Fruit fly (Drosophila melanogaster) whole organism, embryonic: ENCODE data around the gene Cep97.

Experiments used
- Atf3 ChIP-seq: fragments of 200-800 bp; sonication (Bioruptor generic); optimal IDR thresholded peaks from 3 replicates; lab custom pipeline; 2016; ENCODE audit warnings: missing biosample characterization, missing genetic modification characterization
- CG10209 ChIP-seq: fragments of 200-800 bp; sonication (Bioruptor generic); optimal IDR thresholded peaks from 3 replicates; lab custom pipeline; 2017; ENCODE audit warnings: missing biosample characterization, mild to moderate bottlenecking, missing genetic modification characterization, missing genetic modification reagents
- CG11456 ChIP-seq: fragments of 200-800 bp; sonication (Bioruptor generic); IDR thresholded peaks from 3 replicates; pipeline ENCODE4 v1.3.6; 2022; ENCODE audit warnings: missing biosample characterization, missing genetic modification characterization
- CG12942 ChIP-seq: fragments of 200-800 bp; sonication (Bioruptor generic); optimal IDR thresholded peaks from 3 replicates; lab custom pipeline; 2016; ENCODE audit warnings: missing biosample characterization, missing genetic modification characterization
- CG13424 ChIP-seq: fragments of 200-800 bp; sonication (Bioruptor generic); optimal IDR thresholded peaks from 2 replicates; lab custom pipeline; 2019; ENCODE audit warnings: missing biosample characterization, mild to moderate bottlenecking, missing genetic modification characterization, moderate library complexity
- CG16779 ChIP-seq: fragments of 200-800 bp; sonication (Bioruptor generic); IDR thresholded peaks from 2 replicates; pipeline ENCODE4 v1.3.6; 2022; ENCODE audit warnings: missing biosample characterization, missing genetic modification characterization
- CG16863 ChIP-seq: fragments of 200-800 bp; sonication (Bioruptor generic); optimal IDR thresholded peaks from 3 replicates; lab custom pipeline; 2016; ENCODE audit warnings: missing biosample characterization, missing genetic modification characterization
- CG17359 ChIP-seq: fragments of 200-800 bp; sonication (Bioruptor generic); optimal IDR thresholded peaks from 3 replicates; lab custom pipeline; 2018; ENCODE audit warnings: missing biosample characterization, mild to moderate bottlenecking, missing genetic modification characterization, moderate library complexity
- CG17829 ChIP-seq: fragments of 200-800 bp; optimal IDR thresholded peaks from 2 replicates; lab custom pipeline; 2019; ENCODE audit warnings: missing biosample characterization, mild to moderate bottlenecking, missing genetic modification characterization, moderate library complexity
- CG18599 ChIP-seq: fragments of 200-800 bp; sonication (Bioruptor generic); optimal IDR thresholded peaks from 3 replicates; lab custom pipeline; 2017; ENCODE audit warnings: missing biosample characterization, missing genetic modification characterization, mild to moderate bottlenecking, moderate library complexity, missing genetic modification reagents
- CG2678 ChIP-seq: fragments of 200-800 bp; sonication (Bioruptor generic); optimal IDR thresholded peaks from 3 replicates; lab custom pipeline; 2019; ENCODE audit warnings: missing biosample characterization, mild to moderate bottlenecking, missing genetic modification characterization, moderate library complexity
- CG2875 ChIP-seq: fragments of 200-800 bp; sonication (Bioruptor generic); optimal IDR thresholded peaks from 2 replicates; lab custom pipeline; 2017; ENCODE audit warnings: missing biosample characterization, mild to moderate bottlenecking, missing genetic modification characterization, missing genetic modification reagents
- CG2889 ChIP-seq: fragments of 200-800 bp; sonication (Bioruptor generic); IDR thresholded peaks from 3 replicates; pipeline ENCODE4 v1.3.6; 2022; ENCODE audit warnings: missing biosample characterization, missing genetic modification characterization
- CG30431 ChIP-seq: fragments of 200-800 bp; sonication (Bioruptor generic); optimal IDR thresholded peaks from 2 replicates; lab custom pipeline; 2017; ENCODE audit warnings: missing biosample characterization, missing genetic modification characterization
- CG3065 ChIP-seq: fragments of 200-800 bp; sonication (Bioruptor generic); optimal IDR thresholded peaks from 2 replicates; lab custom pipeline; 2016; ENCODE audit warnings: missing biosample characterization, missing genetic modification characterization
- CG34422 ChIP-seq: fragments of 200-800 bp; sonication (Bioruptor generic); IDR thresholded peaks from 3 replicates; pipeline ENCODE4 v1.3.6; 2022; ENCODE audit warnings: missing biosample characterization, missing genetic modification characterization
- CG8089 ChIP-seq: fragments of 200-800 bp; sonication (Bioruptor generic); optimal IDR thresholded peaks from 3 replicates; lab custom pipeline; 2016; ENCODE audit warnings: missing biosample characterization, missing genetic modification characterization
- CG8281 ChIP-seq: fragments of 200-800 bp; sonication (Bioruptor generic); optimal IDR thresholded peaks from 2 replicates; lab custom pipeline; 2018; ENCODE audit warnings: missing biosample characterization, mild to moderate bottlenecking, missing genetic modification characterization, moderate library complexity
- CG8290 ChIP-seq, 3 experiments: fragments of 200-800 bp; sonication (Bioruptor generic); optimal IDR thresholded peaks; 2 replicates each; lab custom pipeline; 2016 to 2019; ENCODE audit warnings: missing biosample characterization in 3 of 3, missing genetic modification characterization in 3 of 3, mild to moderate bottlenecking in 2 of 3, moderate library complexity in 1 of 3
- CG8388 ChIP-seq: fragments of 200-800 bp; sonication (Bioruptor generic); optimal IDR thresholded peaks from 2 replicates; lab custom pipeline; 2019; ENCODE audit warnings: missing biosample characterization, mild to moderate bottlenecking, missing genetic modification characterization, moderate library complexity
- Deaf1 ChIP-seq: fragments of 200-800 bp; optimal IDR thresholded peaks from 3 replicates; lab custom pipeline; 2019; ENCODE audit warnings: missing biosample characterization, mild to moderate bottlenecking, missing genetic modification characterization, moderate library complexity
- E2f1 ChIP-seq: fragments of 200-800 bp; sonication (Bioruptor generic); IDR thresholded peaks from 2 replicates; pipeline ENCODE4 v1.3.6; 2022; ENCODE audit warnings: missing biosample characterization, missing genetic modification characterization
- Elba2 ChIP-seq: fragments of 200-800 bp; sonication (Bioruptor generic); optimal IDR thresholded peaks from 3 replicates; lab custom pipeline; 2016; ENCODE audit warnings: missing biosample characterization, missing genetic modification characterization
- Ets97D ChIP-seq: fragments of 200-800 bp; sonication (Bioruptor generic); optimal IDR thresholded peaks from 3 replicates; lab custom pipeline; 2016; ENCODE audit warnings: missing biosample characterization, missing genetic modification characterization
- Fer1 ChIP-seq: fragments of 200-800 bp; sonication (Bioruptor generic); optimal IDR thresholded peaks from 2 replicates; lab custom pipeline; 2017; ENCODE audit warnings: missing biosample characterization, mild to moderate bottlenecking, missing genetic modification characterization
- H2.0 ChIP-seq: fragments of 200-800 bp; sonication (Bioruptor generic); IDR thresholded peaks from 2 replicates; pipeline ENCODE4 v1.3.6; 2022; ENCODE audit warnings: missing biosample characterization, missing genetic modification characterization
- HHEX ChIP-seq: fragments of 200-800 bp; sonication (Bioruptor generic); optimal IDR thresholded peaks from 3 replicates; lab custom pipeline; 2017; ENCODE audit warnings: missing biosample characterization, mild to moderate bottlenecking, missing genetic modification characterization, missing genetic modification reagents
- Hmx ChIP-seq: fragments of 200-800 bp; sonication (Bioruptor generic); optimal IDR thresholded peaks from 2 replicates; lab custom pipeline; 2016; ENCODE audit warnings: missing biosample characterization, missing genetic modification characterization
- Poxn ChIP-seq: fragments of 200-800 bp; sonication (Bioruptor generic); IDR thresholded peaks from 2 replicates; pipeline ENCODE4 v1.3.6; 2022; ENCODE audit warnings: missing biosample characterization, missing genetic modification characterization
- Side ChIP-seq: fragments of 200-800 bp; sonication (Bioruptor generic); optimal IDR thresholded peaks from 2 replicates; lab custom pipeline; 2016; ENCODE audit warnings: missing biosample characterization, missing genetic modification characterization
- Six4 ChIP-seq: fragments of 200-800 bp; sonication (Bioruptor generic); optimal IDR thresholded peaks from 2 replicates; lab custom pipeline; 2016; ENCODE audit warnings: missing biosample characterization, missing genetic modification characterization
- ap ChIP-seq: fragments of 200-800 bp; sonication (Bioruptor generic); IDR thresholded peaks from 2 replicates; pipeline ENCODE4 v1.3.6; 2022; ENCODE audit warnings: missing biosample characterization, missing genetic modification characterization
- ash1 ChIP-seq: fragments of 200-800 bp; sonication (Bioruptor generic); optimal IDR thresholded peaks from 2 replicates; lab custom pipeline; 2018; ENCODE audit warnings: missing biosample characterization, mild to moderate bottlenecking, missing genetic modification characterization
- btn ChIP-seq: fragments of 200-800 bp; sonication (Bioruptor generic); optimal IDR thresholded peaks from 2 replicates; lab custom pipeline; 2016; ENCODE audit warnings: missing biosample characterization, missing genetic modification characterization
- cwo ChIP-seq: fragments of 200-800 bp; sonication (Bioruptor generic); optimal IDR thresholded peaks from 3 replicates; lab custom pipeline; 2017; ENCODE audit warnings: missing biosample characterization, missing genetic modification characterization, mild to moderate bottlenecking, moderate library complexity, missing genetic modification reagents
- dm ChIP-seq: fragments of 200-800 bp; sonication (Bioruptor generic); optimal IDR thresholded peaks from 3 replicates; lab custom pipeline; 2016; ENCODE audit warnings: missing biosample characterization, missing genetic modification characterization
- dmrt11E ChIP-seq: fragments of 200-800 bp; sonication (Bioruptor generic); optimal IDR thresholded peaks from 3 replicates; lab custom pipeline; 2018; ENCODE audit warnings: missing biosample characterization, mild to moderate bottlenecking, missing genetic modification characterization, moderate library complexity
- fu2 ChIP-seq: fragments of 200-800 bp; sonication (Bioruptor generic); optimal IDR thresholded peaks from 2 replicates; lab custom pipeline; 2016; ENCODE audit warnings: missing biosample characterization, missing genetic modification characterization
- gfzf ChIP-seq: fragments of 200-800 bp; sonication (Bioruptor generic); optimal IDR thresholded peaks from 2 replicates; lab custom pipeline; 2016; ENCODE audit warnings: missing biosample characterization, mild to moderate bottlenecking, missing genetic modification characterization, moderate library complexity
- gsb ChIP-seq: fragments of 200-800 bp; sonication (Bioruptor generic); IDR thresholded peaks from 2 replicates; pipeline ENCODE4 v1.3.6; 2022; ENCODE audit warnings: missing biosample characterization, missing genetic modification characterization
- kay ChIP-seq: fragments of 200-800 bp; sonication (Bioruptor generic); optimal IDR thresholded peaks from 2 replicates; lab custom pipeline; 2016; ENCODE audit warnings: missing biosample characterization, missing genetic modification characterization
- kni ChIP-seq: fragments of 200-800 bp; sonication (Bioruptor generic); optimal IDR thresholded peaks from 3 replicates; lab custom pipeline; 2017; ENCODE audit warnings: mild to moderate bottlenecking, missing biosample characterization, missing genetic modification reagents, missing genetic modification characterization
- phol ChIP-seq: fragments of 200-800 bp; sonication (Bioruptor generic); optimal IDR thresholded peaks from 3 replicates; lab custom pipeline; 2018; ENCODE audit warnings: missing biosample characterization, mild to moderate bottlenecking, missing genetic modification characterization, moderate library complexity
- pum ChIP-seq: fragments of 200-800 bp; sonication (Bioruptor generic); optimal IDR thresholded peaks from 2 replicates; lab custom pipeline; 2016; ENCODE audit warnings: missing biosample characterization, missing genetic modification characterization
- salm ChIP-seq: fragments of 200-800 bp; sonication (Bioruptor generic); optimal IDR thresholded peaks from 2 replicates; lab custom pipeline; 2018; ENCODE audit warnings: missing biosample characterization, mild to moderate bottlenecking, missing genetic modification characterization
- slp2 ChIP-seq: fragments of 200-800 bp; sonication (Bioruptor generic); optimal IDR thresholded peaks from 2 replicates; lab custom pipeline; 2016; ENCODE audit warnings: missing biosample characterization, missing genetic modification characterization
- trem ChIP-seq: fragments of 200-800 bp; optimal IDR thresholded peaks from 3 replicates; lab custom pipeline; 2019; ENCODE audit warnings: missing biosample characterization, mild to moderate bottlenecking, missing genetic modification characterization, moderate library complexity
- tx ChIP-seq: fragments of 200-800 bp; sonication (Bioruptor generic); optimal IDR thresholded peaks from 2 replicates; lab custom pipeline; 2016; ENCODE audit warnings: missing biosample characterization, missing genetic modification characterization
- unpg ChIP-seq: fragments of 200-800 bp; sonication (Bioruptor generic); optimal IDR thresholded peaks from 3 replicates; lab custom pipeline; 2018; ENCODE audit warnings: missing biosample characterization, mild to moderate bottlenecking, missing genetic modification characterization, moderate library complexity

Cep97 gene

dm6 chr2L:3827406-3828133 lies 39.9 kb upstream of the Cep97 start (continued):
- TF ChIP-seq CG3065 (GFP tag; lab: Kevin White, UChicago) (peak; percentile 43), slp2 (GFP tag; lab: Kevin White, UChicago) (peak; percentile 38), trem (tag; lab: Kevin White, UChicago) (peak; percentile 93), H2.0 (GFP tag; lab: Robert Waterston, UW) (peak; percentile 49), Elba2 (GFP tag; lab: Kevin White, UChicago) (peak; percentile 83), Side (GFP tag; lab: Kevin White, UChicago) (peak; percentile 27), CG34422 (GFP tag; lab: Robert Waterston, UW) (no peak), CG16779 (GFP tag; lab: Robert Waterston, UW) (no peak), kay (GFP tag; lab: Kevin White, UChicago) (no peak), pum (GFP tag; lab: Kevin White, UChicago) (peak; percentile 71), CG8388 (GFP tag; lab: Kevin White, UChicago) (peak; percentile 81), Fer1 (GFP tag; lab: Kevin White, UChicago) (no peak), ap (GFP tag; lab: Robert Waterston, UW) (no peak), CG13424 (peak; percentile 75), tx (GFP tag; lab: Kevin White, UChicago) (no peak), Deaf1 (tag; lab: Kevin White, UChicago) (peak; percentile 24), CG30431 (GFP tag; lab: Kevin White, UChicago) (peak; percentile 65), Hmx (GFP tag; lab: Kevin White, UChicago) (no peak), fu2 (GFP tag; lab: Kevin White, UChicago) (no peak), CG18599 (peak; percentile 40), dm (GFP tag; lab: Kevin White, UChicago) (peak; percentile 12), CG11456 (GFP tag; lab: Robert Waterston, UW) (no peak), CG8089 (GFP tag; lab: Kevin White, UChicago) (peak; percentile 41), CG12942 (GFP tag; lab: Kevin White, UChicago) (peak; percentile 43), CG2875 (GFP tag; lab: Kevin White, UChicago) (peak; percentile 42), gfzf (GFP tag; lab: Kevin White, UChicago) (no peak), CG16863 (GFP tag; lab: Kevin White, UChicago) (peak; percentile 46), btn (GFP tag; lab: Kevin White, UChicago) (peak; percentile 26), cwo (GFP tag; lab: Kevin White, UChicago) (no peak), phol (peak; percentile 91), E2f1 (GFP tag; lab: Robert Waterston, UW) (peak; percentile 44; the same call in 1 of the 2 replicates), CG8281 (tag; lab: Kevin White, UChicago) (peak; percentile 17), CG17829 (tag; lab: Kevin White, UChicago) (peak; percentile 97), CG10209 (GFP tag; lab: Kevin White, UChicago) (peak; percentile 72), Ets97D (peak; percentile 5), HHEX (GFP tag; lab: Kevin White, UChicago) (no peak), gsb (GFP tag; lab: Robert Waterston, UW) (no peak), CG8290 (GFP tag; optimal IDR thresholded peaks at IDR 0.05; lab: Kevin White, UChicago) (peak; percentile 60), CG8290 (tag; optimal IDR thresholded peaks at IDR 0.05; lab: Kevin White, UChicago) (peak in 1 of 2 experiments; percentile 61), CG2889 (GFP tag; lab: Robert Waterston, UW) (no peak), ash1 (GFP tag; lab: Kevin White, UChicago) (no peak), unpg (peak; percentile 79), CG17359 (tag; lab: Kevin White, UChicago) (peak; percentile 39), Poxn (GFP tag; lab: Robert Waterston, UW) (no peak), Six4 (peak; percentile 67), salm (tag; lab: Kevin White, UChicago) (peak; percentile 45), kni (GFP tag; lab: Kevin White, UChicago) (peak; percentile 83), dmrt11E (peak; percentile 98), CG2678 (no peak), Atf3 (GFP tag; lab: Kevin White, UChicago) (peak; percentile 2)
